Fruit fly (Drosophila melanogaster) whole organism, embryonic: ENCODE results near the gene cpx.
A peak's percentile ranks its signal among the peaks of the same experiment; 100 is the strongest.

Source experiments
- Atf3 ChIP-seq: fragments of 200-800 bp; sonication (Bioruptor generic); optimal IDR thresholded peaks from 3 replicates; lab custom pipeline; 2016; ENCODE audit warnings: missing biosample characterization, missing genetic modification characterization
- Atf6 ChIP-seq: fragments of 200-800 bp; sonication (Bioruptor generic); IDR thresholded peaks from 2 replicates; pipeline ENCODE4 v1.3.6; 2022; ENCODE audit warnings: missing biosample characterization, missing genetic modification characterization
- Bgb ChIP-seq: fragments of 200-800 bp; sonication (Bioruptor generic); IDR thresholded peaks from 2 replicates; pipeline ENCODE4 v1.3.6; 2022; ENCODE audit warnings: missing biosample characterization, missing genetic modification characterization; ENCODE audit not compliant: partially characterized antibody
- CG10366 ChIP-seq: fragments of 200-800 bp; sonication (Bioruptor generic); IDR thresholded peaks from 2 replicates; pipeline ENCODE4 v1.3.6; 2022; ENCODE audit warnings: missing biosample characterization, missing genetic modification characterization
- CG10543 ChIP-seq: fragments of 200-800 bp; sonication (Bioruptor generic); optimal IDR thresholded peaks from 3 replicates; lab custom pipeline; 2017; ENCODE audit warnings: missing biosample characterization, mild to moderate bottlenecking, missing genetic modification characterization, moderate library complexity
- CG12155 ChIP-seq: fragments of 200-800 bp; sonication (Bioruptor generic); optimal IDR thresholded peaks from 3 replicates; lab custom pipeline; 2016; ENCODE audit warnings: missing biosample characterization, missing genetic modification characterization
- CG12769 ChIP-seq: fragments of 200-800 bp; sonication (Bioruptor generic); optimal IDR thresholded peaks from 2 replicates; lab custom pipeline; 2019; ENCODE audit warnings: missing biosample characterization, mild to moderate bottlenecking, missing genetic modification characterization, moderate library complexity
- CG13287 ChIP-seq: fragments of 200-800 bp; sonication (Bioruptor generic); IDR thresholded peaks from 2 replicates; pipeline ENCODE4 v1.3.6; 2022; ENCODE audit warnings: missing biosample characterization, missing genetic modification characterization; ENCODE audit not compliant: partially characterized antibody
- CG13624 ChIP-seq: fragments of 200-800 bp; sonication (Bioruptor generic); optimal IDR thresholded peaks from 2 replicates; lab custom pipeline; 2016; ENCODE audit warnings: missing biosample characterization, missing genetic modification characterization
- CG13775 ChIP-seq: fragments of 200-800 bp; sonication (Bioruptor generic); optimal IDR thresholded peaks from 3 replicates; lab custom pipeline; 2017; ENCODE audit warnings: missing biosample characterization, mild to moderate bottlenecking, missing genetic modification characterization
- CG15696 ChIP-seq: fragments of 200-800 bp; sonication (Bioruptor generic); optimal IDR thresholded peaks from 2 replicates; lab custom pipeline; 2019; ENCODE audit warnings: missing biosample characterization, mild to moderate bottlenecking, missing genetic modification characterization, moderate library complexity
- CG2202 ChIP-seq: fragments of 200-800 bp; sonication (Bioruptor generic); optimal IDR thresholded peaks from 2 replicates; lab custom pipeline; 2018; ENCODE audit warnings: missing biosample characterization, mild to moderate bottlenecking, missing genetic modification characterization
- CG2678 ChIP-seq: fragments of 200-800 bp; sonication (Bioruptor generic); optimal IDR thresholded peaks from 3 replicates; lab custom pipeline; 2019; ENCODE audit warnings: missing biosample characterization, mild to moderate bottlenecking, missing genetic modification characterization, moderate library complexity
- CG2889 ChIP-seq: fragments of 200-800 bp; sonication (Bioruptor generic); IDR thresholded peaks from 3 replicates; pipeline ENCODE4 v1.3.6; 2022; ENCODE audit warnings: missing biosample characterization, missing genetic modification characterization
- CG33557 ChIP-seq: fragments of 200-800 bp; sonication (Bioruptor generic); optimal IDR thresholded peaks from 2 replicates; lab custom pipeline; 2019; ENCODE audit warnings: missing biosample characterization, mild to moderate bottlenecking, missing genetic modification characterization, moderate library complexity
- CG3726 ChIP-seq: fragments of 200-800 bp; sonication (Bioruptor generic); IDR thresholded peaks from 3 replicates; pipeline ENCODE4, ENCODE4 v1.3.6; 2022; ENCODE audit warnings: missing biosample characterization, missing genetic modification characterization
- CG4404 ChIP-seq: fragments of 200-800 bp; sonication (Bioruptor generic); IDR thresholded peaks from 2 replicates; pipeline ENCODE4 v1.3.6; 2022; ENCODE audit warnings: missing biosample characterization, missing genetic modification characterization
- CG4424 ChIP-seq: fragments of 200-800 bp; sonication (Bioruptor generic); optimal IDR thresholded peaks from 3 replicates; lab custom pipeline; 2016; ENCODE audit warnings: missing biosample characterization, missing genetic modification characterization
- CG6254 ChIP-seq: fragments of 200-800 bp; sonication (Bioruptor generic); optimal IDR thresholded peaks from 3 replicates; lab custom pipeline; 2017; ENCODE audit warnings: mild to moderate bottlenecking, missing biosample characterization, missing genetic modification reagents, missing genetic modification characterization
- CG6654 ChIP-seq: fragments of 200-800 bp; sonication (Bioruptor generic); optimal IDR thresholded peaks from 2 replicates; lab custom pipeline; 2017; ENCODE audit warnings: missing biosample characterization, mild to moderate bottlenecking, missing genetic modification characterization
- CG8944 ChIP-seq: fragments of 200-800 bp; sonication (Bioruptor generic); optimal IDR thresholded peaks from 3 replicates; lab custom pipeline; 2016; ENCODE audit warnings: missing biosample characterization, missing genetic modification characterization
- CkIIα-i1 ChIP-seq: fragments of 200-800 bp; sonication (Bioruptor generic); IDR thresholded peaks from 2 replicates; pipeline ENCODE4 v1.3.6; 2022; ENCODE audit warnings: missing biosample characterization, missing genetic modification characterization
- Dad ChIP-seq: fragments of 200-800 bp; sonication (Bioruptor generic); optimal IDR thresholded peaks from 3 replicates; lab custom pipeline; 2016; ENCODE audit warnings: missing biosample characterization, missing genetic modification characterization
- Deaf1 ChIP-seq: fragments of 200-800 bp; optimal IDR thresholded peaks from 3 replicates; lab custom pipeline; 2019; ENCODE audit warnings: missing biosample characterization, mild to moderate bottlenecking, missing genetic modification characterization, moderate library complexity
- HmgD ChIP-seq: fragments of 200-800 bp; sonication (Bioruptor generic); optimal IDR thresholded peaks from 3 replicates; lab custom pipeline; 2016; ENCODE audit warnings: missing biosample characterization, missing genetic modification characterization
- Lhr ChIP-seq: fragments of 200-800 bp; sonication (Bioruptor generic); optimal IDR thresholded peaks from 3 replicates; lab custom pipeline; 2017; ENCODE audit warnings: mild to moderate bottlenecking, missing biosample characterization, missing genetic modification reagents, missing genetic modification characterization
- Lim3 ChIP-seq: fragments of 200-800 bp; sonication (Bioruptor generic); IDR thresholded peaks from 2 replicates; pipeline ENCODE4 v1.3.6; 2022; ENCODE audit warnings: missing biosample characterization, missing genetic modification characterization
- Med ChIP-seq: fragments of 200-800 bp; sonication (Bioruptor generic); peaks from one replicate; lab custom pipeline; 2016; ENCODE audit warnings: missing biosample characterization, missing genetic modification characterization, mild to moderate bottlenecking, inconsistent platforms, moderate library complexity
- Rfx ChIP-seq: fragments of 200-800 bp; sonication (Bioruptor generic); IDR thresholded peaks from 2 replicates; pipeline ENCODE4 v1.3.6; 2022; ENCODE audit warnings: missing biosample characterization, missing genetic modification characterization
- ase ChIP-seq: fragments of 200-800 bp; sonication (Bioruptor generic); IDR thresholded peaks from 3 replicates; pipeline ENCODE4 v1.3.6; 2022; ENCODE audit warnings: missing biosample characterization, missing genetic modification characterization
- cato ChIP-seq: fragments of 200-800 bp; sonication (Bioruptor generic); optimal IDR thresholded peaks from 2 replicates; lab custom pipeline; 2016; ENCODE audit warnings: missing biosample characterization, missing genetic modification characterization, borderline replicate concordance
- chinmo ChIP-seq: fragments of 200-800 bp; sonication (Bioruptor generic); IDR thresholded peaks from 4 replicates; pipeline ENCODE4 v1.3.6; 2022; ENCODE audit warnings: missing biosample characterization, missing genetic modification characterization; ENCODE audit not compliant: partially characterized antibody
- emc ChIP-seq: fragments of 200-800 bp; sonication (Bioruptor generic); optimal IDR thresholded peaks from 2 replicates; lab custom pipeline; 2016; ENCODE audit warnings: missing biosample characterization, missing genetic modification characterization
- en ChIP-seq: fragments of 200-800 bp; sonication (Bioruptor generic); optimal IDR thresholded peaks from 2 replicates; lab custom pipeline; 2016; ENCODE audit warnings: missing biosample characterization, missing genetic modification characterization
- fu2 ChIP-seq: fragments of 200-800 bp; sonication (Bioruptor generic); optimal IDR thresholded peaks from 2 replicates; lab custom pipeline; 2016; ENCODE audit warnings: missing biosample characterization, missing genetic modification characterization
- gcm2 ChIP-seq: fragments of 200-800 bp; sonication (Bioruptor generic); optimal IDR thresholded peaks from 2 replicates; lab custom pipeline; 2016; ENCODE audit warnings: missing biosample characterization, missing genetic modification characterization
- grau ChIP-seq: fragments of 200-800 bp; optimal IDR thresholded peaks from 3 replicates; lab custom pipeline; 2019; ENCODE audit warnings: missing biosample characterization, mild to moderate bottlenecking, missing genetic modification characterization, moderate library complexity
- gsb-n ChIP-seq: fragments of 200-800 bp; sonication (Bioruptor generic); optimal IDR thresholded peaks from 3 replicates; lab custom pipeline; 2018; ENCODE audit warnings: missing biosample characterization, mild to moderate bottlenecking, missing genetic modification characterization
- hb ChIP-seq: fragments of 200-800 bp; sonication (Bioruptor generic); IDR thresholded peaks from 3 replicates; pipeline ENCODE4 v1.3.6; 2022; ENCODE audit warnings: missing biosample characterization, missing genetic modification characterization; ENCODE audit not compliant: partially characterized antibody
- hbn ChIP-seq: fragments of 200-800 bp; sonication (Bioruptor generic); IDR thresholded peaks from 2 replicates; pipeline ENCODE4 v1.3.6; 2022; ENCODE audit warnings: missing biosample characterization, missing genetic modification characterization; ENCODE audit not compliant: partially characterized antibody
- her ChIP-seq: fragments of 200-800 bp; sonication (Bioruptor generic); optimal IDR thresholded peaks from 2 replicates; lab custom pipeline; 2016; ENCODE audit warnings: missing biosample characterization, missing genetic modification characterization
- jing ChIP-seq: fragments of 200-800 bp; sonication (Bioruptor generic); optimal IDR thresholded peaks from 2 replicates; lab custom pipeline; 2018; ENCODE audit warnings: missing biosample characterization, mild to moderate bottlenecking, missing genetic modification characterization
- kah ChIP-seq: fragments of 200-800 bp; sonication (Bioruptor generic); optimal IDR thresholded peaks from 2 replicates; lab custom pipeline; 2018; ENCODE audit warnings: missing biosample characterization, mild to moderate bottlenecking, missing genetic modification characterization
- lola ChIP-seq, 3 experiments: fragments of >200 bp in 2 of 3; fragments of 200-800 bp in 1 of 3; sonication (Bioruptor generic) in 1 of 3; optimal IDR thresholded peaks; 2 replicates each; lab custom pipeline; 2017 to 2019; ENCODE audit warnings: missing biosample characterization in 3 of 3, missing genetic modification characterization in 3 of 3, mild to moderate bottlenecking in 1 of 3, moderate library complexity in 1 of 3
- nom ChIP-seq: fragments of 200-800 bp; sonication (Bioruptor generic); optimal IDR thresholded peaks from 2 replicates; lab custom pipeline; 2017; ENCODE audit warnings: missing biosample characterization, missing genetic modification characterization, mild to moderate bottlenecking, moderate library complexity, missing genetic modification reagents
- pan ChIP-seq, 4 experiments: fragments of >200 bp in 3 of 4; fragments of 200-800 bp in 1 of 4; sonication (Bioruptor generic) in 1 of 4; optimal IDR thresholded peaks in 3 of 4; IDR thresholded peaks in 1 of 4; 2 replicates each; pipeline versions ENCODE4 v1.3.6 to Lab custom; 2017 to 2022; ENCODE audit warnings: missing biosample characterization in 2 of 4, missing genetic modification characterization in 2 of 4, mixed read lengths in 1 of 4
- pho ChIP-seq: fragments of 200-800 bp; sonication (Bioruptor generic); optimal IDR thresholded peaks from 2 replicates; lab custom pipeline; 2016; ENCODE audit warnings: missing biosample characterization, missing genetic modification characterization
- ranshi ChIP-seq: fragments of 200-800 bp; sonication (Bioruptor generic); IDR thresholded peaks from 2 replicates; pipeline ENCODE4 v1.3.6; 2022; ENCODE audit warnings: missing biosample characterization, missing genetic modification characterization
- stc ChIP-seq: fragments of 200-800 bp; sonication (Bioruptor generic); IDR thresholded peaks from 2 replicates; pipeline ENCODE4 v1.3.6; 2022; ENCODE audit warnings: missing biosample characterization, missing genetic modification characterization

The cpx gene

DNA sequence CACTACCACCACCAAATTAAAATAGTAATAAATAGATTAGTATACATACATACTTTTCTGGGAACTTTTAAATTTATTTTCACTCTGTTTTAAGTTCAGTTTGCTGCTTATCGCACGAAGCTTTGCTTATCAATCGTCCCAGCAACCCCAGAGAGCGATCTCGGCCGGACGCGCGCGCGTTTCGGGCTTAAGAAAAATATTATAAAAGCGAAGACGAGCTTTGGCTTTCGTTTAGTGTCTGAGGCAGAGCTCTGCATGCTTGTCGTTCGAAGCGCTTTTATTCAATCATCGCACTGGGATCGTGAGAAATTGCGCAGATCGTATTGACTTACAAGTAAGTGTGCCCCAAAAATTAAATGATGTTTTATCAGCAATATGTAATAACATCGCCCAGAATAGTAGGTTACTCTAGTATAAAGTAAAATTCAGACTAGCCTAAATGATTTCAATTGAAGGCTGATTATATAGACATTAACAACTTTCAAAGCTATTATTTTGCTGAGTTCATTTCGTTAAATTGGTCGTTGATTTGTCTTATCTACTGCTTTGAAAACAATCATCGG lies 44.9 kb upstream of the cpx start, which contains the start of gene Gel (continued):
- TF ChIP-seq her (no peak), CG33557 (GFP tag; lab: Kevin White, UChicago) (no peak), gcm2 (no peak), CG3726 (no peak), Dad (GFP tag; lab: Kevin White, UChicago) (no peak), stc (no peak), fu2 (GFP tag; lab: Kevin White, UChicago) (no peak), CG13775 (GFP tag; lab: Kevin White, UChicago) (no peak), Bgb (GFP tag; lab: Robert Waterston, UW) (0 out of 2 replicates have a peak, but pooled peaks have one; percentile 18), CG10543 (GFP tag; lab: Kevin White, UChicago) (peak; percentile 3), CG15696 (tag; lab: Kevin White, UChicago) (no peak), HmgD (no peak), CG2889 (GFP tag; lab: Robert Waterston, UW) (no peak), Deaf1 (tag; lab: Kevin White, UChicago) (peak; percentile 65), CG4424 (no peak), Atf3 (GFP tag; lab: Kevin White, UChicago) (no peak), CG13624 (GFP tag; lab: Kevin White, UChicago) (peak; percentile 7), pho (GFP tag; lab: Kevin White, UChicago) (no peak), emc (GFP tag; lab: Kevin White, UChicago) (no peak), grau (tag; lab: Kevin White, UChicago) (no peak), chinmo (GFP tag; lab: Robert Waterston, UW) (0 out of 4 replicates have a peak, but pooled peaks have one; percentile 28)

DNA sequence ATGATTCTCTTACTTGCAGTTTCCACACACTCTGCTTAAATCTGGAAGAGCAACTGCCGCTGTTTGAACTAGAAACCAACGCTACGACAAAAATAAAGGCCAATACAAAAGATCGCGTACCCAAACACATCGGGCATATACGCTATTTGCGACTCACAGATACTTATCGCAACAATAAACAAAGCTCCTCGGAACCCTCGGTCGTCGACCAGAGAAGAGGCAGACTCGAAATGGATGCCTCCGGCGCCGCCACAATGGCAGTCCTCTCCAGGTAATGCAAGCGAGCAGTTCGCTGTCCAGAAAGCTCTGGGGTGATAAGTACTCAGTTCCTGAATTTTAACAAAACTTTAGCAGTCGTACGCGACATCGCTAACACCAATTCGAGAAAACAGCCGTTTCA lies 43.5 kb upstream of the cpx start:
- TF ChIP-seq kah (GFP tag; lab: Kevin White, UChicago) (no peak), CG10366 (GFP tag; lab: Robert Waterston, UW) (no peak), CG13287 (GFP tag; lab: Robert Waterston, UW) (peak; percentile 12; the same call in 1 of the 2 replicates), CG6254 (GFP tag; lab: Kevin White, UChicago) (no peak), CG12769 (peak; percentile 8), cato (no peak), gsb-n (no peak), CG2202 (tag; lab: Kevin White, UChicago) (no peak), hbn (GFP tag; lab: Robert Waterston, UW) (no peak), CG6654 (GFP tag; lab: Kevin White, UChicago) (no peak), ase (GFP tag; lab: Robert Waterston, UW) (no peak), hb (GFP tag; lab: Robert Waterston, UW) (no peak), lola (GFP tag; optimal IDR thresholded peaks at IDR 0.05; lab: Kevin White, UChicago) (no peak), Rfx (GFP tag; lab: Robert Waterston, UW) (0 out of 2 replicates have a peak, but pooled peaks have one; percentile 18), Med (GFP tag; lab: Kevin White, UChicago) (peak; percentile 49), CG12155 (no peak), nom (peak; percentile 20), CG3726 (no peak), pan (optimal IDR thresholded peaks at IDR 0.05; lab: Kevin White, UChicago) (no peak), pan (GFP tag; optimal IDR thresholded peaks at IDR 0.05 in 1 of 2, IDR thresholded peaks at IDR 0.05 in 1 of 2) (peak in 1 of 2 experiments; percentile 9), ranshi (GFP tag; lab: Robert Waterston, UW) (no peak), en (no peak), Lim3 (GFP tag; lab: Robert Waterston, UW) (no peak), CkIIα-i1 (no peak), Lhr (GFP tag; lab: Kevin White, UChicago) (no peak), CG8944 (GFP tag; lab: Kevin White, UChicago) (no peak), jing (no peak), Atf6 (GFP tag; lab: Robert Waterston, UW) (no peak), CG4404 (GFP tag; lab: Robert Waterston, UW) (no peak), CG2678 (tag; lab: Kevin White, UChicago) (no peak), Dad (GFP tag; lab: Kevin White, UChicago) (no peak)
